Worm (Caenorhabditis elegans): Measurements from ENCODE around the gene D2024.5.
"Not testable (repeated sequence)": the region's sequence is repeated elsewhere in the genome, so short reads cannot be mapped to it uniquely, and the experiment has no call there.

DNA sequence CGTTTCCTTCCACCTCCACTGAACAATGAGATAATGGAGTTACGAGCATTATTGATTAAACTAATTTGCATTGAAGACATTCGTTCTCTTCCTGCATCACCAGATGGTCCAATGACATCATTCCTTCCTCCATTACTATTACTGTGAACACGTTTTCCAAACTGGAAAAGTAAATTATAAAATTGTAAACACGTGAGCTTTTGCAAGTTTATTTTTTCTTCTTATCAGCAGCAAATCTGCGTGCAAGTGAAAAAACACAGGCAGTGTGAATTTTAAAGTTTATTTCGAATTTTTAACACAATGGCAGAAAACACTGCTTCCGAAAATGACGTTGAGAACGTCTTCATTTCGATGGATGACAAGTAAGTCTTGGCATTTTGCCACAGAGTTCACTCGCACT, 19.1 kb upstream of the D2024.5 start, which contains the start of gene D2024.1:
- not testable (repeated sequence) for TF ChIP-seq tbx-37 (GFP tag; conservative IDR thresholded peaks at IDR 0.05); hnd-1 (tag; optimal IDR thresholded peaks at IDR 0.05); flt-1 (GFP tag; IDR thresholded peaks at IDR 0.05); hmg-4 (GFP tag; optimal IDR thresholded peaks at IDR 0.05)
